Fruit fly (Drosophila melanogaster) whole organism, embryonic: ENCODE data around the gene CG3339.

Experiments
- ATbp ChIP-seq: fragments of 200-800 bp; sonication (Bioruptor generic); optimal IDR thresholded peaks from 2 replicates; lab custom pipeline; 2017; ENCODE audit warnings: missing biosample characterization, mild to moderate bottlenecking, missing genetic modification characterization, missing genetic modification reagents
- Adf1 ChIP-seq: fragments of 200-800 bp; sonication (Bioruptor generic); IDR thresholded peaks from 2 replicates; pipeline ENCODE4 v1.3.6; 2022; ENCODE audit warnings: missing biosample characterization, missing genetic modification characterization
- Blimp-1 ChIP-seq: fragments of 200-800 bp; sonication (Bioruptor generic); optimal IDR thresholded peaks from 3 replicates; lab custom pipeline; 2018; ENCODE audit warnings: missing biosample characterization, missing genetic modification characterization, mild to moderate bottlenecking, moderate library complexity, missing genetic modification reagents
- CG10366 ChIP-seq: fragments of 200-800 bp; sonication (Bioruptor generic); IDR thresholded peaks from 2 replicates; pipeline ENCODE4 v1.3.6; 2022; ENCODE audit warnings: missing biosample characterization, missing genetic modification characterization
- CG15011 ChIP-seq: fragments of 200-800 bp; sonication (Bioruptor generic); optimal IDR thresholded peaks from 3 replicates; lab custom pipeline; 2018; ENCODE audit warnings: missing biosample characterization, mild to moderate bottlenecking, missing genetic modification characterization
- CG1529 ChIP-seq: fragments of 200-800 bp; sonication (Bioruptor generic); optimal IDR thresholded peaks from 3 replicates; lab custom pipeline; 2018; ENCODE audit warnings: missing biosample characterization, missing genetic modification characterization
- CG17612 ChIP-seq: fragments of 200-800 bp; sonication (Bioruptor generic); IDR thresholded peaks from 2 replicates; pipeline ENCODE4 v1.3.6; 2022; ENCODE audit warnings: missing biosample characterization, missing genetic modification characterization
- CG18011 ChIP-seq: fragments of 200-800 bp; sonication (Bioruptor generic); optimal IDR thresholded peaks from 2 replicates; lab custom pipeline; 2017; ENCODE audit warnings: missing biosample characterization, missing genetic modification characterization, mild to moderate bottlenecking, moderate library complexity, missing genotype
- CG18764 ChIP-seq: fragments of 200-800 bp; sonication (Bioruptor generic); optimal IDR thresholded peaks from 3 replicates; lab custom pipeline; 2016; ENCODE audit warnings: missing biosample characterization, missing genetic modification characterization
- CG2678 ChIP-seq: fragments of 200-800 bp; sonication (Bioruptor generic); optimal IDR thresholded peaks from 3 replicates; lab custom pipeline; 2019; ENCODE audit warnings: missing biosample characterization, mild to moderate bottlenecking, missing genetic modification characterization, moderate library complexity
- CG2889 ChIP-seq: fragments of 200-800 bp; sonication (Bioruptor generic); IDR thresholded peaks from 3 replicates; pipeline ENCODE4 v1.3.6; 2022; ENCODE audit warnings: missing biosample characterization, missing genetic modification characterization
- CG31365 ChIP-seq: fragments of 200-800 bp; sonication (Bioruptor generic); optimal IDR thresholded peaks from 2 replicates; lab custom pipeline; 2018; ENCODE audit warnings: missing biosample characterization, mild to moderate bottlenecking, missing genetic modification characterization
- CG3726 ChIP-seq: fragments of 200-800 bp; sonication (Bioruptor generic); IDR thresholded peaks from 3 replicates; pipeline ENCODE4, ENCODE4 v1.3.6; 2022; ENCODE audit warnings: missing biosample characterization, missing genetic modification characterization
- CG4707 ChIP-seq: fragments of 200-800 bp; sonication (Bioruptor generic); optimal IDR thresholded peaks from 2 replicates; lab custom pipeline; 2018; ENCODE audit warnings: missing biosample characterization, mild to moderate bottlenecking, missing genetic modification characterization, moderate library complexity
- CG4730 ChIP-seq: fragments of 200-800 bp; sonication (Bioruptor generic); IDR thresholded peaks from 2 replicates; pipeline ENCODE4 v1.3.6; 2022; ENCODE audit warnings: missing biosample characterization, missing genetic modification characterization
- CG7745 ChIP-seq: fragments of 200-800 bp; sonication (Bioruptor generic); optimal IDR thresholded peaks from 2 replicates; lab custom pipeline; 2018; ENCODE audit warnings: missing biosample characterization, mild to moderate bottlenecking, missing genetic modification characterization, moderate library complexity
- CG7786 ChIP-seq: fragments of 200-800 bp; sonication (Bioruptor generic); optimal IDR thresholded peaks from 2 replicates; lab custom pipeline; 2016; ENCODE audit warnings: missing biosample characterization, missing genetic modification characterization
- CG7963 ChIP-seq: fragments of 200-800 bp; sonication (Bioruptor generic); IDR thresholded peaks from 3 replicates; pipeline ENCODE4 v1.3.6; 2022; ENCODE audit warnings: missing biosample characterization, missing genetic modification characterization; ENCODE audit not compliant: partially characterized antibody
- CG8290 ChIP-seq, 3 experiments: fragments of 200-800 bp; sonication (Bioruptor generic); optimal IDR thresholded peaks; 2 replicates each; lab custom pipeline; 2016 to 2019; ENCODE audit warnings: missing biosample characterization in 3 of 3, missing genetic modification characterization in 3 of 3, mild to moderate bottlenecking in 2 of 3, moderate library complexity in 1 of 3
- CG9437 ChIP-seq: fragments of 200-800 bp; sonication (Bioruptor generic); optimal IDR thresholded peaks from 2 replicates; lab custom pipeline; 2018; ENCODE audit warnings: missing biosample characterization, mild to moderate bottlenecking, missing genetic modification characterization
- Dfd ChIP-seq, 2 experiments: fragments of >200 bp; optimal IDR thresholded peaks; 2 replicates each; lab custom pipeline; 2017; ENCODE audit warnings: missing biosample characterization in 2 of 2, missing genetic modification characterization in 2 of 2
- Ets97D ChIP-seq: fragments of 200-800 bp; sonication (Bioruptor generic); optimal IDR thresholded peaks from 3 replicates; lab custom pipeline; 2016; ENCODE audit warnings: missing biosample characterization, missing genetic modification characterization
- H15 ChIP-seq: fragments of 200-800 bp; sonication (Bioruptor generic); IDR thresholded peaks from 3 replicates; pipeline ENCODE4 v1.3.6; 2022; ENCODE audit warnings: missing biosample characterization, missing genetic modification characterization
- Hsf ChIP-seq: fragments of 200-800 bp; sonication (Bioruptor generic); optimal IDR thresholded peaks from 3 replicates; lab custom pipeline; 2016; ENCODE audit warnings: missing biosample characterization, missing genetic modification characterization
- NC2α ChIP-seq: fragments of 200-800 bp; sonication (Bioruptor generic); optimal IDR thresholded peaks from 2 replicates; lab custom pipeline; 2016; ENCODE audit warnings: missing biosample characterization, missing genetic modification characterization
- NC2β ChIP-seq: fragments of 200-800 bp; sonication (Bioruptor generic); optimal IDR thresholded peaks from 2 replicates; lab custom pipeline; 2016; ENCODE audit warnings: missing biosample characterization, missing genetic modification characterization
- Optix ChIP-seq: fragments of 200-800 bp; sonication (Bioruptor generic); IDR thresholded peaks from 3 replicates; pipeline ENCODE4 v1.3.6; 2022; ENCODE audit warnings: missing biosample characterization, missing genetic modification characterization
- Sox102F ChIP-seq: fragments of 200-800 bp; sonication (Bioruptor generic); optimal IDR thresholded peaks from 2 replicates; lab custom pipeline; 2018; ENCODE audit warnings: missing biosample characterization, mild to moderate bottlenecking, missing genetic modification characterization, moderate library complexity
- abd-A ChIP-seq: fragments of 200-800 bp; sonication (Bioruptor generic); optimal IDR thresholded peaks from 3 replicates; lab custom pipeline; 2019; ENCODE audit warnings: missing biosample characterization, mild to moderate bottlenecking, missing genetic modification characterization, moderate library complexity
- bab2 ChIP-seq: fragments of 200-800 bp; sonication (Bioruptor generic); optimal IDR thresholded peaks from 2 replicates; lab custom pipeline; 2016; ENCODE audit warnings: missing biosample characterization, missing genetic modification characterization
- crc ChIP-seq: fragments of 200-800 bp; sonication (Bioruptor generic); optimal IDR thresholded peaks from 2 replicates; lab custom pipeline; 2016; ENCODE audit warnings: missing biosample characterization, missing genetic modification characterization
- dati ChIP-seq: fragments of 200-800 bp; sonication (Bioruptor generic); IDR thresholded peaks from 2 replicates; pipeline ENCODE4 v1.3.6; 2022; ENCODE audit warnings: missing biosample characterization, missing genetic modification characterization
- fd3F ChIP-seq: fragments of 200-800 bp; sonication (Bioruptor generic); optimal IDR thresholded peaks from 2 replicates; lab custom pipeline; 2018; ENCODE audit warnings: missing biosample characterization, mild to moderate bottlenecking, missing genetic modification characterization, moderate library complexity
- fru ChIP-seq: fragments of >200 bp; optimal IDR thresholded peaks from 2 replicates; lab custom pipeline; 2017
- gcm ChIP-seq: fragments of 200-800 bp; sonication (Bioruptor generic); optimal IDR thresholded peaks from 2 replicates; lab custom pipeline; 2019; ENCODE audit warnings: missing biosample characterization, mild to moderate bottlenecking, missing genetic modification characterization, moderate library complexity
- gsb-n ChIP-seq: fragments of 200-800 bp; sonication (Bioruptor generic); optimal IDR thresholded peaks from 3 replicates; lab custom pipeline; 2018; ENCODE audit warnings: missing biosample characterization, mild to moderate bottlenecking, missing genetic modification characterization
- hkb ChIP-seq, 2 experiments: fragments of 200-800 bp in 1 of 2; fragments of >200 bp in 1 of 2; sonication (Bioruptor generic) in 1 of 2; IDR thresholded peaks in 1 of 2; optimal IDR thresholded peaks in 1 of 2; 2 replicates each; pipeline versions ENCODE4 v1.3.6 to Lab custom; 2017 to 2022; ENCODE audit warnings: missing biosample characterization in 1 of 2, missing genetic modification characterization in 1 of 2
- insv ChIP-seq, 2 experiments: fragments of 200-800 bp; sonication (Bioruptor generic); optimal IDR thresholded peaks; 3 replicates each; lab custom pipeline; 2016 to 2018; ENCODE audit warnings: missing biosample characterization in 2 of 2, missing genetic modification characterization in 2 of 2
- jigr1 ChIP-seq: fragments of 200-800 bp; sonication (Bioruptor generic); IDR thresholded peaks from 3 replicates; pipeline ENCODE4 v1.3.6; 2022; ENCODE audit warnings: missing biosample characterization, missing genetic modification characterization
- onecut ChIP-seq: fragments of 200-800 bp; sonication (Bioruptor generic); IDR thresholded peaks from 2 replicates; pipeline ENCODE4 v1.3.6; 2022; ENCODE audit warnings: missing biosample characterization, missing genetic modification characterization
- peb ChIP-seq: fragments of 200-800 bp; sonication (Bioruptor generic); IDR thresholded peaks from 2 replicates; pipeline ENCODE4 v1.3.6; 2022; ENCODE audit warnings: missing biosample characterization, missing genetic modification characterization
- pho ChIP-seq: fragments of 200-800 bp; sonication (Bioruptor generic); optimal IDR thresholded peaks from 2 replicates; lab custom pipeline; 2016; ENCODE audit warnings: missing biosample characterization, missing genetic modification characterization
- pzg ChIP-seq: fragments of 200-800 bp; sonication (Bioruptor generic); optimal IDR thresholded peaks from 3 replicates; lab custom pipeline; 2018; ENCODE audit warnings: missing biosample characterization, mild to moderate bottlenecking, missing genetic modification characterization, moderate library complexity
- schlank ChIP-seq: fragments of 200-800 bp; sonication (Bioruptor generic); optimal IDR thresholded peaks from 2 replicates; lab custom pipeline; 2018; ENCODE audit warnings: missing biosample characterization, mild to moderate bottlenecking, missing genetic modification characterization
- seq ChIP-seq: fragments of 200-800 bp; sonication (Bioruptor generic); IDR thresholded peaks from 2 replicates; pipeline ENCODE4 v1.3.6; 2022; ENCODE audit warnings: missing biosample characterization, missing genetic modification characterization
- sim ChIP-seq: fragments of 200-800 bp; sonication (Bioruptor generic); IDR thresholded peaks from 2 replicates; pipeline ENCODE4 v1.3.6; 2022; ENCODE audit warnings: missing biosample characterization, missing genetic modification characterization
- slou ChIP-seq: fragments of 200-800 bp; sonication (Bioruptor generic); optimal IDR thresholded peaks from 3 replicates; lab custom pipeline; 2016; ENCODE audit warnings: missing biosample characterization, missing genetic modification characterization
- tgo ChIP-seq: fragments of 200-800 bp; sonication (Bioruptor generic); IDR thresholded peaks from 3 replicates; pipeline ENCODE4 v1.3.6; 2022; ENCODE audit warnings: missing biosample characterization, missing genetic modification characterization
- usp ChIP-seq: fragments of >200 bp; optimal IDR thresholded peaks from 2 replicates; lab custom pipeline; 2017; ENCODE audit warnings: missing biosample characterization, missing genetic modification characterization

Gene CG3339

DNA sequence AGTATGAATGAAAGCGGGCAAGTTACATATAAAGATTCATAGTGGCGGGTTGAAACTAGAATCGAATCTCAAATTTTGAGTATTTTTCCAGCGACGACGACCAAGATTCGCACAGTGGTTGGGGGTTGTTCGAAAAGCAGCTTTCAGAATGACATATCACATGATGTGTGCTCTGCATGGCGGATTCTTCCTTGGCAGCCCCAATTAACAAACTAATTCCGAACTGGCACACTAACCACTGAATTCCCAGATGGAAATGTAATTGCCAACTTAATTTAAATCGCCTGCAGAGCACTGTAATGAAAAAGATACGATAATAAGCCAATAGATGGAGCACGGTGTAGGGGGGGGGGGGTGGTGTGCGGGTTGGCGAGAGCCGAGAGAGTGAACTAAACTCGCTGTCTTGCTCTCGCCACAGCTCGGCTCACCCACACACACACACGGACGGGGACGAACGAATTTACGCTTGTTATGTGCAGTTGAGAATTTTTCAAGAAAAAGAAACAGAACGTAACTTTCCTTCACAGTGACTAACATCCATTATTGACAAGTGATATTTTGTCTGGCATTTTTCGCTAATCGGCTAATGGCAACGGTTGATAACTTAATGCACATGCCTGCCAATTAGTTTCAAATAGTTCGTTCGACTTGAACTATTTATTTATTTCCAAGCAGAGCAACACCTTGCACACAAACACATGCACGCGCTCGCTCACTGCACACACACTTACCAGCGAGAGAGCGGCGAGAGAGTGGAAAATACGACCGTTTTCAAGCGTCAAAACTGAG, 40.9 kb downstream of the CG3339 start (continued):
- TF ChIP-seq Dfd (GFP tag; optimal IDR thresholded peaks at IDR 0.05; lab: Kevin White, UChicago) (no peak), Ets97D (GFP tag; lab: Kevin White, UChicago) (peak; percentile 75), pho (peak; percentile 94), insv (GFP tag; optimal IDR thresholded peaks at IDR 0.05; lab: Kevin White, UChicago) (peak; percentile 28 to 41), H15 (peak; percentile 97), CG18011 (GFP tag; lab: Kevin White, UChicago) (peak; percentile 87), Blimp-1 (GFP tag; lab: Kevin White, UChicago) (peak; percentile 92), CG8290 (GFP tag; optimal IDR thresholded peaks at IDR 0.05; lab: Kevin White, UChicago) (peak; percentile 72), CG8290 (tag; optimal IDR thresholded peaks at IDR 0.05; lab: Kevin White, UChicago) (peak in 1 of 2 experiments; percentile 100), peb (GFP tag; lab: Robert Waterston, UW) (peak; percentile 95), CG2678 (tag; lab: Kevin White, UChicago) (peak; percentile 96), sim (GFP tag; lab: Robert Waterston, UW) (peak; percentile 91), CG7786 (GFP tag; lab: Kevin White, UChicago) (peak; percentile 98), fru (lab: Kevin White, UChicago) (peak; percentile 59), ATbp (GFP tag; lab: Kevin White, UChicago) (peak; percentile 95), jigr1 (peak; percentile 94), fd3F (GFP tag; lab: Kevin White, UChicago) (peak; percentile 95), gcm (GFP tag; lab: Kevin White, UChicago) (peak; percentile 90), Sox102F (GFP tag; lab: Kevin White, UChicago) (peak; percentile 97), schlank (peak; percentile 96), pzg (GFP tag; lab: Kevin White, UChicago) (peak; percentile 39), CG4730 (GFP tag; lab: Robert Waterston, UW) (peak; percentile 95), bab2 (GFP tag; lab: Kevin White, UChicago) (peak; percentile 91), hkb (optimal IDR thresholded peaks at IDR 0.05; lab: Kevin White, UChicago) (no peak), hkb (GFP tag; IDR thresholded peaks at IDR 0.05; lab: Robert Waterston, UW) (peak; percentile 98), dati (peak; percentile 94), onecut (GFP tag; lab: Robert Waterston, UW) (peak; percentile 93), CG17612 (GFP tag; lab: Robert Waterston, UW) (peak; percentile 92), CG7963 (GFP tag; lab: Robert Waterston, UW) (peak; percentile 54; the same call in 1 of the 3 replicates), abd-A (tag; lab: Kevin White, UChicago) (peak; percentile 88), Optix (GFP tag; lab: Robert Waterston, UW) (peak; percentile 98), CG4707 (GFP tag; lab: Kevin White, UChicago) (peak; percentile 88), NC2β (GFP tag; lab: Kevin White, UChicago) (peak; percentile 92), CG1529 (GFP tag; lab: Kevin White, UChicago) (peak; percentile 92), crc (peak; percentile 90), CG31365 (tag; lab: Kevin White, UChicago) (peak; percentile 87), CG18764 (GFP tag; lab: Kevin White, UChicago) (peak; percentile 91), CG15011 (peak; percentile 91), CG3726 (GFP tag; lab: Robert Waterston, UW) (peak; percentile 96), slou (GFP tag; lab: Kevin White, UChicago) (peak; percentile 75), CG7745 (tag; lab: Kevin White, UChicago) (no peak), CG10366 (GFP tag; lab: Robert Waterston, UW) (peak; percentile 97), seq (peak; percentile 98), Hsf (GFP tag; lab: Kevin White, UChicago) (peak; percentile 96), NC2α (GFP tag; lab: Kevin White, UChicago) (peak; percentile 82), usp (GFP tag; lab: Kevin White, UChicago) (no peak), Adf1 (GFP tag; lab: Robert Waterston, UW) (peak; percentile 84), tgo (GFP tag; lab: Robert Waterston, UW) (peak; percentile 97), CG9437 (peak; percentile 88), CG2889 (peak; percentile 97), gsb-n (tag; lab: Kevin White, UChicago) (peak; percentile 92)
